Worm (Caenorhabditis elegans): ENCODE results near the gene F48E8.8.
A peak's percentile ranks its signal among the peaks of the same experiment; 100 is the strongest.

F48E8.8 gene

ce11 chrIII:5478824-5479368, 29.3 kb upstream of the F48E8.8 start, which contains the start of the genes R02F2.6 and R02F2.5:
TSS of gene R02F2.6 (minus strand) at chrIII:5478924.
TSS of gene R02F2.5 (plus strand) at chrIII:5479318.
- no peak for TF ChIP-seq unc-55 (GFP tag; optimal IDR thresholded peaks at IDR 0.05)
- TF ChIP-seq ztf-4 (tag; optimal IDR thresholded peaks at IDR 0.05), result no peak
- TF ChIP-seq ceh-82 (tag; optimal IDR thresholded peaks at IDR 0.05), result no peak
- TF ChIP-seq lin-13 (GFP tag; optimal IDR thresholded peaks at IDR 0.05), result no peak

- TF ChIP-seq nhr-6 (tag; optimal IDR thresholded peaks at IDR 0.05), result no peak
- no peak for TF ChIP-seq nhr-11 (tag; optimal IDR thresholded peaks at IDR 0.05)
- TF ChIP-seq skn-1 (tag; optimal IDR thresholded peaks at IDR 0.05), result no peak
- TF ChIP-seq nhr-10 (tag; optimal IDR thresholded peaks at IDR 0.05), result no peak
- no peak for TF ChIP-seq lin-13 (GFP tag; optimal IDR thresholded peaks at IDR 0.05)
- no peak for TF ChIP-seq crh-2 (tag; optimal IDR thresholded peaks at IDR 0.05)
- TF ChIP-seq R02D3.7 (tag; optimal IDR thresholded peaks at IDR 0.05), result no peak
- no peak for TF ChIP-seq ztf-4 (tag; optimal IDR thresholded peaks at IDR 0.05)
- no peak for TF ChIP-seq F13H6.1 (tag; optimal IDR thresholded peaks at IDR 0.05)
- TF ChIP-seq mdl-1 (tag; optimal IDR thresholded peaks at IDR 0.05), result no peak
These were observed 28.4 kb upstream of the F48E8.8 start, which contains the start of gene R02F2.10 for ce11 chrIII:5478011-5478410. TSS of gene R02F2.10 (plus strand) at chrIII:5478311.

ce11 chrIII:5474176-5474575, 24.6 kb upstream of the F48E8.8 start, which contains the start of gene lon-1:
TSS of gene lon-1 (plus strand) at chrIII:5474476.
- TF ChIP-seq elt-3 (tag; optimal IDR thresholded peaks at IDR 0.05) (no peak), ama-1 (optimal IDR thresholded peaks at IDR 0.05) (no peak), aly-2 (tag; optimal IDR thresholded peaks at IDR 0.05) (no peak), sma-9 (GFP tag; optimal IDR thresholded peaks at IDR 0.05) (no peak), sma-9 (tag; optimal IDR thresholded peaks at IDR 0.05) (no peak), gmeb-1 (tag; optimal IDR thresholded peaks at IDR 0.05) (no peak), skn-1 (tag; optimal IDR thresholded peaks at IDR 0.05) (no peak)

ce11 chrIII:5472693-5473092, 23.1 kb upstream of the F48E8.8 start:
- TF ChIP-seq ceh-16 (tag; optimal IDR thresholded peaks at IDR 0.05) (no peak), sma-3 (GFP tag; optimal IDR thresholded peaks at IDR 0.05) (peak; percentile 97), gmeb-1 (tag; optimal IDR thresholded peaks at IDR 0.05) (peak; percentile 35), egl-27 (tag; optimal IDR thresholded peaks at IDR 0.05) (peak; percentile 68), sem-4 (tag; optimal IDR thresholded peaks at IDR 0.05) (no peak), nhr-11 (tag; optimal IDR thresholded peaks at IDR 0.05) (no peak), blmp-1 (tag; optimal IDR thresholded peaks at IDR 0.05; ENCODE audit: insufficient read depth) (peak; percentile 27), peb-1 (tag; optimal IDR thresholded peaks at IDR 0.05) (no peak), lsy-2 (tag; optimal IDR thresholded peaks at IDR 0.05) (peak in 1 of 2 experiments; percentile 2), unc-39 (tag; optimal IDR thresholded peaks at IDR 0.05) (no peak), nhr-21 (tag; optimal IDR thresholded peaks at IDR 0.05) (peak; percentile 54), sma-9 (GFP tag; optimal IDR thresholded peaks at IDR 0.05) (peak; percentile 80), sma-9 (tag; optimal IDR thresholded peaks at IDR 0.05) (no peak), ceh-82 (tag; optimal IDR thresholded peaks at IDR 0.05) (no peak), fos-1 (tag; optimal IDR thresholded peaks at IDR 0.05) (peak; percentile 14), lin-13 (GFP tag; optimal IDR thresholded peaks at IDR 0.05) (no peak)

- TF ChIP-seq lin-13 (GFP tag; optimal IDR thresholded peaks at IDR 0.05) (no peak), C34F6.9 (tag; optimal IDR thresholded peaks at IDR 0.05) (no peak), mab-5 (tag; optimal IDR thresholded peaks at IDR 0.05) (no peak), ama-1 (optimal IDR thresholded peaks at IDR 0.05) (no peak), nhr-6 (tag; optimal IDR thresholded peaks at IDR 0.05) (no peak), zag-1 (tag; optimal IDR thresholded peaks at IDR 0.05) (no peak)
These were observed 19.5 kb upstream of the F48E8.8 start for ce11 chrIII:5469090-5469489.

- peak; percentile 29 for TF ChIP-seq fos-1 (tag; optimal IDR thresholded peaks at IDR 0.05)
- TF ChIP-seq lsy-2 (tag; optimal IDR thresholded peaks at IDR 0.05), result no peak
- no peak for TF ChIP-seq C34F6.9 (tag; optimal IDR thresholded peaks at IDR 0.05)
- no peak for TF ChIP-seq elt-1 (tag; optimal IDR thresholded peaks at IDR 0.05)
- no peak for TF ChIP-seq ama-1 (optimal IDR thresholded peaks at IDR 0.05)
- no peak for TF ChIP-seq ztf-4 (tag; optimal IDR thresholded peaks at IDR 0.05)
- no peak for TF ChIP-seq blmp-1 (tag; optimal IDR thresholded peaks at IDR 0.05; ENCODE audit: insufficient read depth)
- no peak for TF ChIP-seq nhr-12 (tag; optimal IDR thresholded peaks at IDR 0.05)
- TF ChIP-seq sma-3 (GFP tag; optimal IDR thresholded peaks at IDR 0.05), result peak; percentile 46
- no peak for TF ChIP-seq egl-27 (tag; optimal IDR thresholded peaks at IDR 0.05)
- no peak for TF ChIP-seq nhr-23 (tag; optimal IDR thresholded peaks at IDR 0.05)
- TF ChIP-seq nhr-129 (tag; optimal IDR thresholded peaks at IDR 0.05), result no peak
- no peak for TF ChIP-seq F13H6.1 (tag; optimal IDR thresholded peaks at IDR 0.05)
- no peak for TF ChIP-seq mab-5 (tag; optimal IDR thresholded peaks at IDR 0.05)
- TF ChIP-seq dmd-4 (tag; optimal IDR thresholded peaks at IDR 0.05), result no peak
- peak; percentile 65 for TF ChIP-seq sma-9 (GFP tag; optimal IDR thresholded peaks at IDR 0.05)
- no peak for TF ChIP-seq sma-9 (tag; optimal IDR thresholded peaks at IDR 0.05)
- TF ChIP-seq R02D3.7 (tag; optimal IDR thresholded peaks at IDR 0.05), result no peak
- TF ChIP-seq nhr-21 (tag; optimal IDR thresholded peaks at IDR 0.05), result peak; percentile 57
These were observed 15.2 kb upstream of the F48E8.8 start for ce11 chrIII:5464850-5465249.

Measured in whole organism, L2 larva.